Worm (Caenorhabditis elegans): Measurements from ENCODE around the gene F34H10.1.

F34H10.1 gene

DNA sequence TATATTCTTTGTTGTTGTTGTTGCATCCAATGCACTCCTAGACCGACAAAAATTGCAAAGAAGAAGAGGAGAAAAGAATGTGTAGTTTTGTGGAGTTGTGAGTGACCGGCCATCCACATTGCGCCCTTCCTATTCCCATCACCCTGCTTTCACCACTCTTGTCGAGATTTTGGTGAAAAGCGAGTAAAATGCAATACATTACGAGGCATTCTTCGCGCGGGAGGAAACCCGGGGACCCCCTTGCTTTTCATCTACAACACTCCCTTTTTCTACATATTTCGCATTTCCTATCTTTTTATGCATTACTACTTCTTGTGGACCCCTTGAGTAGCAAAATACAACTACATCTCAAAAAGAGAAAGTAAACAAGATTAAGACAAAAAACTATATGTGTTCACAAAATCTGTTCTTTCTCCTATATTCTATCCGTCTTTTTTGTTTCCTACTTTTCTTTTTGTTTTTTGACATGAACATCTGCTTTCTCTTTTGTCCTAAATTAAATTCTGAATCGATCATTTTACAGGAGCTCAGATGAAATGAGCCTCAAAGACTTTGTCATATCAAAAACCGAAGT lies 15.8 kb upstream of the F34H10.1 start, which contains the start of gene C11E4.6:
Gene C11E4.6 (plus strand): TSS at position 524 of the 574 bp plus-strand sequence.
- TF ChIP-seq tab-1 (GFP tag; IDR thresholded peaks at IDR 0.05) (no peak), cog-1 (tag; optimal IDR thresholded peaks at IDR 0.05) (no peak), ztf-23 (GFP tag; IDR thresholded peaks at IDR 0.05) (no peak), klf-2 (GFP tag; conservative IDR thresholded peaks at IDR 0.05) (no peak), ref-1 (GFP tag; conservative IDR thresholded peaks at IDR 0.05) (no peak), med-1 (GFP tag; optimal IDR thresholded peaks at IDR 0.05; ENCODE audit: insufficient read depth) (no peak), flt-1 (GFP tag; IDR thresholded peaks at IDR 0.05) (no peak)

DNA sequence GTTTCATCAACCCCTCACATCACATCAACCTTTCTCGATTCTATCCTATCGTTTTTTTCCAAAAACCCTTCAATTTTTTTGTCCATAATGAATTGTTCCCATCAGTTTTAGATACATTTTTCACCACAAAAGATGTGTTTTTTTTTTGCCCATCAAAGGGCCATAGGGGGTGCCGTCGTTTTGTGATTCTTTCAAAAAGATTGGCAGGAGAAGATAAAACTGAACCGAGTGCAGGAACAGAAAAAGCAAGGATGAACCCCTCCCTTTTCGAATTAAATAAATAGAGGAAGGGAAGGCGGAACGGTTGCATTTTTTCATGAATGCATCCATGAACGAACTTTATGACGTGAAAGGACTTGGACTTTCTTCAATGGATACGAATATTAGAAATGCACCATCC lies 9.0 kb upstream of the F34H10.1 start, which contains the start of gene C11E4.7:
Gene C11E4.7 (plus strand): TSS at position 301 of the 400 bp plus-strand sequence.
- TF ChIP-seq tab-1 (GFP tag; IDR thresholded peaks at IDR 0.05) (no peak), ztf-29 (GFP tag; IDR thresholded peaks at IDR 0.05) (no peak), flt-1 (GFP tag; IDR thresholded peaks at IDR 0.05) (no peak), cog-1 (tag; optimal IDR thresholded peaks at IDR 0.05) (no peak), ref-1 (GFP tag; conservative IDR thresholded peaks at IDR 0.05) (no peak), med-1 (GFP tag; optimal IDR thresholded peaks at IDR 0.05; ENCODE audit: insufficient read depth) (no peak), T22C8.4 (GFP tag; IDR thresholded peaks at IDR 0.05) (no peak)

- TF ChIP-seq med-1 (GFP tag; optimal IDR thresholded peaks at IDR 0.05; ENCODE audit: insufficient read depth) (no peak), ztf-23 (GFP tag; IDR thresholded peaks at IDR 0.05) (no peak), cog-1 (tag; optimal IDR thresholded peaks at IDR 0.05) (no peak), flt-1 (GFP tag; IDR thresholded peaks at IDR 0.05) (no peak), ref-1 (GFP tag; conservative IDR thresholded peaks at IDR 0.05) (no peak), klf-2 (GFP tag; conservative IDR thresholded peaks at IDR 0.05) (no peak), tab-1 (GFP tag; IDR thresholded peaks at IDR 0.05) (no peak), ztf-29 (GFP tag; IDR thresholded peaks at IDR 0.05) (no peak), T22C8.4 (GFP tag; IDR thresholded peaks at IDR 0.05) (no peak)
Measured at ce11 chrX:9620136-9620535, 5.8 kb upstream of the F34H10.1 start, which contains the start of gene C11E4.8. Gene C11E4.8, plus strand, starts transcription at chrX:9620436.

DNA sequence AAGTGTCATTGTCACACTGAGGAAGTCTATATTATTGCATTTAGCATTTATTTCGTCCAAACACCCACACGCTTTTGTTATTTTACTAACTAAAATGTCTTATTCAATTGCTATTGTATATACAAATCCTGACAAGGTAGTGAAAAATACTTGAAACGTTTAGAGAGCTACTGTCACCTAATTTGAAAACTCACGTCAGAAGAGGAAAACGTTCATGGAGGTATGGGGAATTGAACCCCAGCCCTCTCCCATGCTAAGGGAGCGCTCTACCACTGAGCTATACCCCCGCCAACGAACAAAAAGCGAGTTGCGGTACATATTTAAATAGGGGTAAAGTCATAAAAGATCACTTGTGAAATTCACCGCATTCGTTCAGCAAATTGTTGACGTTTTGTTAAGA lies 3.3 kb upstream of the F34H10.1 start:
- TF ChIP-seq klf-2 (GFP tag; conservative IDR thresholded peaks at IDR 0.05) = no peak
- peak; percentile 83 for TF ChIP-seq flt-1 (GFP tag; IDR thresholded peaks at IDR 0.05)
- peak; percentile 73 for TF ChIP-seq tab-1 (GFP tag; IDR thresholded peaks at IDR 0.05)
- TF ChIP-seq ref-1 (GFP tag; conservative IDR thresholded peaks at IDR 0.05) = 0 out of 2 replicates have a peak, but pooled peaks have one; percentile 37
- TF ChIP-seq ztf-29 (GFP tag; IDR thresholded peaks at IDR 0.05) = no peak
- peak; percentile 32; the same call in 1 of the 2 replicates for TF ChIP-seq T22C8.4 (GFP tag; IDR thresholded peaks at IDR 0.05)
- TF ChIP-seq ztf-23 (GFP tag; IDR thresholded peaks at IDR 0.05) = peak; percentile 75
- no peak for TF ChIP-seq cog-1 (tag; optimal IDR thresholded peaks at IDR 0.05)

ce11 chrX:9627164-9627563 lies 1.2 kb downstream of the F34H10.1 start:
- 0 out of 2 replicates have a peak, but pooled peaks have one; percentile 27 for TF ChIP-seq tab-1 (GFP tag; IDR thresholded peaks at IDR 0.05)

ce11 chrX:9629552-9629951 lies 3.6 kb downstream of the F34H10.1 start:
- TF ChIP-seq ztf-29 (GFP tag; IDR thresholded peaks at IDR 0.05) (no peak), flt-1 (GFP tag; IDR thresholded peaks at IDR 0.05) (no peak), cog-1 (tag; optimal IDR thresholded peaks at IDR 0.05) (no peak), ref-1 (GFP tag; conservative IDR thresholded peaks at IDR 0.05) (no peak), tab-1 (GFP tag; IDR thresholded peaks at IDR 0.05) (no peak), ztf-23 (GFP tag; IDR thresholded peaks at IDR 0.05) (no peak), med-1 (GFP tag; optimal IDR thresholded peaks at IDR 0.05; ENCODE audit: insufficient read depth) (no peak), T22C8.4 (GFP tag; IDR thresholded peaks at IDR 0.05) (no peak)

DNA sequence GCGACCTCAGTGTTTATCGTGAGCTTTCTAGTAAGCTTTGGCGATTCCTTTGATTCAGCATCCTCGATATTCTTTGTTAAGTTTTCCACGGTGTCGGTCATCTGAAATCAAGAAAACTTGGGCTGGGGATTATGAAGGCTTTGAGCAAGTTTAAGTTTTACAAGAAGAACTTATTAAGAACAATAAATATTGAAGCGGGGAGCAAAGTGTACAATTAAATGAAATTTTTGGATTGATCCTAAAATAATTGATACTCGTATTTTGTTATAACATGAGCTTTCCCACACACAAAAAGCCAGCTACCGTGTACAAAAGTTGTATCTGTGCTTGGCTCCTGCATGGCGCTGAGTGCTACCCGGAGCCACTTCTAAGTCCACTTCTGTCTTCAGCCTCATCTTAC lies 9.0 kb downstream of the F34H10.1 start, which contains the start of gene F34H10.3:
Gene F34H10.3 (minus strand): TSS at position 101 of the 400 bp plus-strand sequence.
- no peak for TF ChIP-seq ref-1 (GFP tag; conservative IDR thresholded peaks at IDR 0.05)
- no peak for TF ChIP-seq flt-1 (GFP tag; IDR thresholded peaks at IDR 0.05)
- TF ChIP-seq T22C8.4 (GFP tag; IDR thresholded peaks at IDR 0.05) = no peak
- TF ChIP-seq med-1 (GFP tag; optimal IDR thresholded peaks at IDR 0.05; ENCODE audit: insufficient read depth) = no peak
- no peak for TF ChIP-seq cog-1 (tag; optimal IDR thresholded peaks at IDR 0.05)
- TF ChIP-seq ztf-29 (GFP tag; IDR thresholded peaks at IDR 0.05) = no peak
- TF ChIP-seq tab-1 (GFP tag; IDR thresholded peaks at IDR 0.05) = no peak
- TF ChIP-seq klf-2 (GFP tag; conservative IDR thresholded peaks at IDR 0.05) = no peak
- no peak for TF ChIP-seq ztf-23 (GFP tag; IDR thresholded peaks at IDR 0.05)

- no peak for TF ChIP-seq tab-1 (GFP tag; IDR thresholded peaks at IDR 0.05)
- no peak for TF ChIP-seq flt-1 (GFP tag; IDR thresholded peaks at IDR 0.05)
- TF ChIP-seq klf-2 (GFP tag; conservative IDR thresholded peaks at IDR 0.05) = no peak
- TF ChIP-seq ztf-23 (GFP tag; IDR thresholded peaks at IDR 0.05) = no peak
- no peak for TF ChIP-seq cog-1 (tag; optimal IDR thresholded peaks at IDR 0.05)
- no peak for TF ChIP-seq T22C8.4 (GFP tag; IDR thresholded peaks at IDR 0.05)
- no peak for TF ChIP-seq med-1 (GFP tag; optimal IDR thresholded peaks at IDR 0.05; ENCODE audit: insufficient read depth)
- TF ChIP-seq ztf-29 (GFP tag; IDR thresholded peaks at IDR 0.05) = no peak
- no peak for TF ChIP-seq ref-1 (GFP tag; conservative IDR thresholded peaks at IDR 0.05)
Measured at ce11 chrX:9635376-9635775, 9.5 kb downstream of the F34H10.1 start, which contains the start of gene F34H10.5. Gene F34H10.5, plus strand, starts transcription at chrX:9635676.

- TF ChIP-seq ztf-23 (GFP tag; IDR thresholded peaks at IDR 0.05) (0 out of 2 replicates have a peak, but pooled peaks have one; percentile 15), flt-1 (GFP tag; IDR thresholded peaks at IDR 0.05) (0 out of 2 replicates have a peak, but pooled peaks have one; percentile 50), ztf-29 (GFP tag; IDR thresholded peaks at IDR 0.05) (no peak)
Measured at ce11 chrX:9637137-9637536, 11.2 kb downstream of the F34H10.1 start.

ce11 chrX:9637700-9638099 lies 11.8 kb downstream of the F34H10.1 start:
- TF ChIP-seq ref-1 (GFP tag; conservative IDR thresholded peaks at IDR 0.05) = peak; percentile 86
- peak; percentile 79 for TF ChIP-seq cog-1 (tag; optimal IDR thresholded peaks at IDR 0.05)
- TF ChIP-seq med-1 (GFP tag; optimal IDR thresholded peaks at IDR 0.05; ENCODE audit: insufficient read depth) = peak; percentile 77
- TF ChIP-seq ztf-23 (GFP tag; IDR thresholded peaks at IDR 0.05) = peak; percentile 94
- TF ChIP-seq flt-1 (GFP tag; IDR thresholded peaks at IDR 0.05) = peak; percentile 97
- peak; percentile 74 for TF ChIP-seq ztf-29 (GFP tag; IDR thresholded peaks at IDR 0.05)
- TF ChIP-seq T22C8.4 (GFP tag; IDR thresholded peaks at IDR 0.05) = peak; percentile 92
- TF ChIP-seq klf-2 (GFP tag; conservative IDR thresholded peaks at IDR 0.05) = peak; percentile 81
- peak; percentile 96 for TF ChIP-seq tab-1 (GFP tag; IDR thresholded peaks at IDR 0.05)
